Fruit fly (Drosophila melanogaster) whole organism, embryonic: Measurements from ENCODE around the gene CG11986.

Experiments used
- Abd-B ChIP-seq: fragments of 200-800 bp; sonication (Bioruptor generic); optimal IDR thresholded peaks from 2 replicates; lab custom pipeline; 2018; ENCODE audit warnings: missing biosample characterization, mild to moderate bottlenecking, missing genetic modification characterization, moderate library complexity
- CG10321 ChIP-seq: fragments of 200-800 bp; sonication (Bioruptor generic); IDR thresholded peaks from 2 replicates; pipeline ENCODE4 v1.3.6; 2022; ENCODE audit warnings: missing biosample characterization, missing genetic modification characterization
- CG10959 ChIP-seq: fragments of 200-800 bp; sonication (Bioruptor generic); IDR thresholded peaks from 2 replicates; pipeline ENCODE4 v1.3.6; 2022; ENCODE audit warnings: missing biosample characterization, missing genetic modification characterization
- CG14050 ChIP-seq: fragments of 200-800 bp; sonication (Bioruptor generic); IDR thresholded peaks from 3 replicates; pipeline ENCODE4 v1.3.6; 2022; ENCODE audit warnings: missing biosample characterization, missing genetic modification characterization
- CG1602 ChIP-seq: fragments of 200-800 bp; sonication (Bioruptor generic); optimal IDR thresholded peaks from 3 replicates; lab custom pipeline; 2016; ENCODE audit warnings: missing biosample characterization, missing genetic modification characterization
- CG17361 ChIP-seq: fragments of 200-800 bp; sonication (Bioruptor generic); IDR thresholded peaks from 3 replicates; pipeline ENCODE4 v1.3.6; 2022; ENCODE audit warnings: missing biosample characterization, missing genetic modification characterization
- CG17912 ChIP-seq: fragments of 200-800 bp; sonication (Bioruptor generic); optimal IDR thresholded peaks from 2 replicates; lab custom pipeline; 2018; ENCODE audit warnings: missing biosample characterization, mild to moderate bottlenecking, missing genetic modification characterization
- CG18599 ChIP-seq: fragments of 200-800 bp; sonication (Bioruptor generic); optimal IDR thresholded peaks from 3 replicates; lab custom pipeline; 2017; ENCODE audit warnings: missing biosample characterization, missing genetic modification characterization, mild to moderate bottlenecking, moderate library complexity, missing genetic modification reagents
- CG33213 ChIP-seq: fragments of 200-800 bp; sonication (Bioruptor generic); optimal IDR thresholded peaks from 3 replicates; lab custom pipeline; 2016; ENCODE audit warnings: missing biosample characterization, missing genetic modification characterization
- CG34224 ChIP-seq: fragments of 200-800 bp; sonication (Bioruptor generic); IDR thresholded peaks from 3 replicates; pipeline ENCODE4 v1.3.6; 2022; ENCODE audit warnings: missing biosample characterization, missing genetic modification characterization; ENCODE audit not compliant: partially characterized antibody
- CG4404 ChIP-seq: fragments of 200-800 bp; sonication (Bioruptor generic); IDR thresholded peaks from 2 replicates; pipeline ENCODE4 v1.3.6; 2022; ENCODE audit warnings: missing biosample characterization, missing genetic modification characterization
- CG5245 ChIP-seq: fragments of 200-800 bp; sonication (Bioruptor generic); optimal IDR thresholded peaks from 3 replicates; lab custom pipeline; 2016; ENCODE audit warnings: missing biosample characterization, missing genetic modification characterization
- CG7745 ChIP-seq: fragments of 200-800 bp; sonication (Bioruptor generic); optimal IDR thresholded peaks from 2 replicates; lab custom pipeline; 2018; ENCODE audit warnings: missing biosample characterization, mild to moderate bottlenecking, missing genetic modification characterization, moderate library complexity
- CG8089 ChIP-seq: fragments of 200-800 bp; sonication (Bioruptor generic); optimal IDR thresholded peaks from 3 replicates; lab custom pipeline; 2016; ENCODE audit warnings: missing biosample characterization, missing genetic modification characterization
- CG9437 ChIP-seq: fragments of 200-800 bp; sonication (Bioruptor generic); optimal IDR thresholded peaks from 2 replicates; lab custom pipeline; 2018; ENCODE audit warnings: missing biosample characterization, mild to moderate bottlenecking, missing genetic modification characterization
- CHES-1-like ChIP-seq: fragments of 200-800 bp; sonication (Bioruptor generic); optimal IDR thresholded peaks from 2 replicates; lab custom pipeline; 2016; ENCODE audit warnings: missing biosample characterization, missing genetic modification characterization
- Camta ChIP-seq: fragments of 200-800 bp; sonication (Bioruptor generic); optimal IDR thresholded peaks from 2 replicates; lab custom pipeline; 2016; ENCODE audit warnings: missing biosample characterization, missing genetic modification characterization
- Dbx ChIP-seq: fragments of 200-800 bp; sonication (Bioruptor generic); IDR thresholded peaks from 3 replicates; pipeline ENCODE4 v1.3.6; 2022; ENCODE audit warnings: missing biosample characterization, missing genetic modification characterization
- Dip3 ChIP-seq: fragments of 200-800 bp; sonication (Bioruptor generic); optimal IDR thresholded peaks from 3 replicates; lab custom pipeline; 2016; ENCODE audit warnings: missing biosample characterization, missing genetic modification characterization
- Fer2 ChIP-seq: fragments of 200-800 bp; sonication (Bioruptor generic); optimal IDR thresholded peaks from 2 replicates; lab custom pipeline; 2018; ENCODE audit warnings: missing biosample characterization, mild to moderate bottlenecking, missing genetic modification characterization, moderate library complexity
- HHEX ChIP-seq: fragments of 200-800 bp; sonication (Bioruptor generic); optimal IDR thresholded peaks from 3 replicates; lab custom pipeline; 2017; ENCODE audit warnings: missing biosample characterization, mild to moderate bottlenecking, missing genetic modification characterization, missing genetic modification reagents
- Hr39 ChIP-seq: fragments of >200 bp; optimal IDR thresholded peaks from 2 replicates; lab custom pipeline; 2017
- Mad ChIP-seq: fragments of 200-800 bp; sonication (Bioruptor generic); optimal IDR thresholded peaks from 2 replicates; lab custom pipeline; 2016; ENCODE audit warnings: missing biosample characterization, missing genetic modification characterization
- Med ChIP-seq: fragments of 200-800 bp; sonication (Bioruptor generic); peaks from one replicate; lab custom pipeline; 2016; ENCODE audit warnings: missing biosample characterization, missing genetic modification characterization, mild to moderate bottlenecking, inconsistent platforms, moderate library complexity
- Mrtf ChIP-seq: fragments of 200-800 bp; sonication (Bioruptor generic); IDR thresholded peaks from 3 replicates; pipeline ENCODE4 v1.3.6; 2022; ENCODE audit warnings: missing biosample characterization, missing genetic modification characterization
- Rx ChIP-seq: fragments of 200-800 bp; sonication (Bioruptor generic); IDR thresholded peaks from 2 replicates; pipeline ENCODE4 v1.3.6; 2022; ENCODE audit warnings: missing biosample characterization, missing genetic modification characterization
- TFAM ChIP-seq: fragments of 200-800 bp; sonication (Bioruptor generic); optimal IDR thresholded peaks from 2 replicates; lab custom pipeline; 2017; ENCODE audit warnings: missing biosample characterization, missing genetic modification characterization, inconsistent platforms
- bsh ChIP-seq, 2 experiments: fragments of 200-800 bp; sonication (Bioruptor generic); optimal IDR thresholded peaks; 2 replicates each; lab custom pipeline; 2017 to 2018; ENCODE audit warnings: mild to moderate bottlenecking in 2 of 2, missing biosample characterization in 2 of 2, missing genetic modification characterization in 2 of 2, moderate library complexity in 1 of 2
- caup ChIP-seq: fragments of 200-800 bp; sonication (Bioruptor generic); optimal IDR thresholded peaks from 3 replicates; lab custom pipeline; 2017; ENCODE audit warnings: missing biosample characterization, mild to moderate bottlenecking, missing genetic modification characterization, moderate library complexity; ENCODE audit not compliant: severe bottlenecking
- chinmo ChIP-seq: fragments of 200-800 bp; sonication (Bioruptor generic); IDR thresholded peaks from 4 replicates; pipeline ENCODE4 v1.3.6; 2022; ENCODE audit warnings: missing biosample characterization, missing genetic modification characterization; ENCODE audit not compliant: partially characterized antibody
- chn ChIP-seq: fragments of 200-800 bp; sonication (Bioruptor generic); optimal IDR thresholded peaks from 2 replicates; lab custom pipeline; 2016; ENCODE audit warnings: missing biosample characterization, missing genetic modification characterization
- cwo ChIP-seq: fragments of 200-800 bp; sonication (Bioruptor generic); optimal IDR thresholded peaks from 3 replicates; lab custom pipeline; 2017; ENCODE audit warnings: missing biosample characterization, missing genetic modification characterization, mild to moderate bottlenecking, moderate library complexity, missing genetic modification reagents
- hb ChIP-seq: fragments of 200-800 bp; sonication (Bioruptor generic); IDR thresholded peaks from 3 replicates; pipeline ENCODE4 v1.3.6; 2022; ENCODE audit warnings: missing biosample characterization, missing genetic modification characterization; ENCODE audit not compliant: partially characterized antibody
- insv ChIP-seq, 2 experiments: fragments of 200-800 bp; sonication (Bioruptor generic); optimal IDR thresholded peaks; 3 replicates each; lab custom pipeline; 2016 to 2018; ENCODE audit warnings: missing biosample characterization in 2 of 2, missing genetic modification characterization in 2 of 2
- inv ChIP-seq: fragments of 200-800 bp; sonication (Bioruptor generic); IDR thresholded peaks from 2 replicates; pipeline ENCODE4 v1.3.6; 2022; ENCODE audit warnings: missing biosample characterization, missing genetic modification characterization; ENCODE audit not compliant: partially characterized antibody
- klu ChIP-seq: fragments of 200-800 bp; sonication (Bioruptor generic); IDR thresholded peaks from 2 replicates; pipeline ENCODE4 v1.3.6; 2022; ENCODE audit warnings: missing biosample characterization, missing genetic modification characterization
- lbe ChIP-seq: fragments of 200-800 bp; sonication (Bioruptor generic); optimal IDR thresholded peaks from 2 replicates; lab custom pipeline; 2016; ENCODE audit warnings: missing biosample characterization, mild to moderate bottlenecking, missing genetic modification characterization
- maf-S ChIP-seq: fragments of 200-800 bp; sonication (Bioruptor generic); optimal IDR thresholded peaks from 2 replicates; lab custom pipeline; 2016; ENCODE audit warnings: missing biosample characterization, missing genetic modification characterization
- mam ChIP-seq: fragments of 200-800 bp; sonication (Bioruptor generic); optimal IDR thresholded peaks from 3 replicates; lab custom pipeline; 2016; ENCODE audit warnings: missing biosample characterization, missing genetic modification characterization
- mirr ChIP-seq: fragments of 200-800 bp; sonication (Bioruptor generic); optimal IDR thresholded peaks from 3 replicates; lab custom pipeline; 2018; ENCODE audit warnings: missing biosample characterization, mild to moderate bottlenecking, missing genetic modification characterization
- p53 ChIP-seq: fragments of 200-800 bp; sonication (Bioruptor generic); optimal IDR thresholded peaks from 2 replicates; lab custom pipeline; 2016; ENCODE audit warnings: missing biosample characterization, missing genetic modification characterization
- pb ChIP-seq: fragments of 200-800 bp; sonication (Bioruptor generic); optimal IDR thresholded peaks from 3 replicates; lab custom pipeline; 2016; ENCODE audit warnings: missing biosample characterization, missing genetic modification characterization
- prd ChIP-seq, 3 experiments: fragments of >200 bp in 2 of 3; fragments of 200-800 bp in 1 of 3; sonication (Bioruptor generic) in 1 of 3; optimal IDR thresholded peaks in 2 of 3; IDR thresholded peaks in 1 of 3; 2 replicates in 2 of 3; 3 replicates in 1 of 3; pipeline versions ENCODE4 v1.3.6 to Lab custom; 2017 to 2022; ENCODE audit warnings: missing biosample characterization in 1 of 3, missing genetic modification characterization in 1 of 3
- pum ChIP-seq: fragments of 200-800 bp; sonication (Bioruptor generic); optimal IDR thresholded peaks from 2 replicates; lab custom pipeline; 2016; ENCODE audit warnings: missing biosample characterization, missing genetic modification characterization
- rib ChIP-seq: fragments of 200-800 bp; sonication (Bioruptor generic); IDR thresholded peaks from 2 replicates; pipeline ENCODE4 v1.3.6; 2022; ENCODE audit warnings: missing biosample characterization, missing genetic modification characterization
- slbo ChIP-seq: fragments of 200-800 bp; sonication (Bioruptor generic); IDR thresholded peaks from 2 replicates; pipeline ENCODE4 v1.3.6; 2022; ENCODE audit warnings: missing biosample characterization, missing genetic modification characterization
- stc ChIP-seq: fragments of 200-800 bp; sonication (Bioruptor generic); IDR thresholded peaks from 2 replicates; pipeline ENCODE4 v1.3.6; 2022; ENCODE audit warnings: missing biosample characterization, missing genetic modification characterization
- vvl ChIP-seq: fragments of 200-800 bp; sonication (Bioruptor generic); IDR thresholded peaks from 2 replicates; pipeline ENCODE4 v1.3.6; 2022; ENCODE audit warnings: missing biosample characterization, missing genetic modification characterization
- zf30C ChIP-seq: fragments of 200-800 bp; sonication (Bioruptor generic); optimal IDR thresholded peaks from 3 replicates; lab custom pipeline; 2018; ENCODE audit warnings: missing biosample characterization, mild to moderate bottlenecking, missing genetic modification characterization

Gene CG11986

dm6 chr3R:9031797-9032418 lies 16.7 kb downstream of the CG11986 start (continued):
- TF ChIP-seq TFAM (GFP tag; lab: Kevin White, UChicago) (peak; percentile 14), CG18599 (GFP tag; lab: Kevin White, UChicago) (peak; percentile 92), Mrtf (GFP tag; lab: Robert Waterston, UW) (peak; percentile 86), vvl (GFP tag; lab: Robert Waterston, UW) (peak; percentile 92), Dip3 (GFP tag; lab: Kevin White, UChicago) (peak; percentile 88), maf-S (GFP tag; lab: Kevin White, UChicago) (peak; percentile 69), chn (GFP tag; lab: Kevin White, UChicago) (peak; percentile 85), Abd-B (peak; percentile 75), CG5245 (GFP tag; lab: Kevin White, UChicago) (peak; percentile 85), insv (GFP tag; optimal IDR thresholded peaks at IDR 0.05; lab: Kevin White, UChicago) (peak in 1 of 2 experiments; percentile 3), Rx (GFP tag; lab: Robert Waterston, UW) (peak; percentile 88), klu (peak; percentile 29; the same call in 1 of the 2 replicates), rib (GFP tag; lab: Robert Waterston, UW) (peak; percentile 50; the same call in 1 of the 2 replicates), bsh (GFP tag; optimal IDR thresholded peaks at IDR 0.05; lab: Kevin White, UChicago) (peak; percentile 89 to 99), Dbx (GFP tag; lab: Robert Waterston, UW) (peak; percentile 92), Hr39 (lab: Kevin White, UChicago) (no peak), stc (GFP tag; lab: Robert Waterston, UW) (peak; percentile 94), CG17361 (peak; percentile 88), HHEX (GFP tag; lab: Kevin White, UChicago) (peak; percentile 88), CG10321 (GFP tag; lab: Robert Waterston, UW) (peak; percentile 60; the same call in 1 of the 2 replicates), CG9437 (peak; percentile 69), p53 (peak; percentile 18), inv (GFP tag; lab: Robert Waterston, UW) (no peak), CG14050 (GFP tag; lab: Robert Waterston, UW) (peak; percentile 87), mam (GFP tag; lab: Kevin White, UChicago) (peak; percentile 87), prd (optimal IDR thresholded peaks at IDR 0.05; lab: Kevin White, UChicago) (no peak), prd (GFP tag; IDR thresholded peaks at IDR 0.05; lab: Robert Waterston, UW) (peak; percentile 90), mirr (GFP tag; lab: Kevin White, UChicago) (no peak), pb (GFP tag; lab: Kevin White, UChicago) (peak; percentile 76), Camta (peak; percentile 81), CHES-1-like (peak; percentile 80), CG10959 (GFP tag; lab: Robert Waterston, UW) (peak; percentile 75), CG17912 (GFP tag; lab: Kevin White, UChicago) (no peak), CG34224 (GFP tag; lab: Robert Waterston, UW) (no peak), lbe (GFP tag; lab: Kevin White, UChicago) (peak; percentile 92), CG1602 (GFP tag; lab: Kevin White, UChicago) (peak; percentile 82), CG33213 (GFP tag; lab: Kevin White, UChicago) (peak; percentile 48), caup (GFP tag; lab: Kevin White, UChicago) (peak; percentile 83), pum (GFP tag; lab: Kevin White, UChicago) (peak; percentile 82), CG8089 (peak; percentile 73), zf30C (no peak), slbo (peak; percentile 95), Mad (GFP tag; lab: Kevin White, UChicago) (peak; percentile 77), cwo (peak; percentile 83), CG4404 (GFP tag; lab: Robert Waterston, UW) (peak; percentile 69), CG7745 (no peak), Fer2 (tag; lab: Kevin White, UChicago) (peak; percentile 49), chinmo (no peak), Med (GFP tag; lab: Kevin White, UChicago) (peak; percentile 97), hb (GFP tag; lab: Robert Waterston, UW) (no peak)
